Fruit fly (Drosophila melanogaster) whole organism, embryonic: ENCODE data around the gene Cpr62Bc.

Experiments used
- Antp ChIP-seq: fragments of 200-800 bp; sonication (Bioruptor generic); optimal IDR thresholded peaks from 3 replicates; lab custom pipeline; 2016; ENCODE audit warnings: missing biosample characterization, missing genetic modification characterization
- Asciz ChIP-seq: fragments of 200-800 bp; sonication (Bioruptor generic); optimal IDR thresholded peaks from 2 replicates; lab custom pipeline; 2017; ENCODE audit warnings: missing biosample characterization, mild to moderate bottlenecking, missing genetic modification characterization, missing genetic modification reagents
- BtbVII ChIP-seq: fragments of 200-800 bp; sonication (Bioruptor generic); optimal IDR thresholded peaks from 3 replicates; lab custom pipeline; 2017; ENCODE audit warnings: missing biosample characterization, mild to moderate bottlenecking, missing genetic modification characterization
- CG10267 ChIP-seq: fragments of 200-800 bp; sonication (Bioruptor generic); optimal IDR thresholded peaks from 2 replicates; lab custom pipeline; 2018; ENCODE audit warnings: missing biosample characterization, mild to moderate bottlenecking, missing genetic modification characterization, moderate library complexity
- CG12104 ChIP-seq: fragments of 200-800 bp; sonication (Bioruptor generic); optimal IDR thresholded peaks from 3 replicates; lab custom pipeline; 2016; ENCODE audit warnings: missing biosample characterization, missing genetic modification characterization
- CG12744 ChIP-seq: fragments of 200-800 bp; sonication (Bioruptor generic); optimal IDR thresholded peaks from 2 replicates; lab custom pipeline; 2016; ENCODE audit warnings: missing biosample characterization, missing genetic modification characterization
- CG13287 ChIP-seq: fragments of 200-800 bp; sonication (Bioruptor generic); IDR thresholded peaks from 2 replicates; pipeline ENCODE4 v1.3.6; 2022; ENCODE audit warnings: missing biosample characterization, missing genetic modification characterization; ENCODE audit not compliant: partially characterized antibody
- CG15011 ChIP-seq: fragments of 200-800 bp; sonication (Bioruptor generic); optimal IDR thresholded peaks from 3 replicates; lab custom pipeline; 2018; ENCODE audit warnings: missing biosample characterization, mild to moderate bottlenecking, missing genetic modification characterization
- CG15514 ChIP-seq: fragments of 200-800 bp; sonication (Bioruptor generic); optimal IDR thresholded peaks from 3 replicates; lab custom pipeline; 2017; ENCODE audit warnings: missing biosample characterization, missing genetic modification characterization, mild to moderate bottlenecking, moderate library complexity, missing genetic modification reagents
- CG1603 ChIP-seq: fragments of 200-800 bp; sonication (Bioruptor generic); optimal IDR thresholded peaks from 2 replicates; lab custom pipeline; 2019; ENCODE audit warnings: missing biosample characterization, mild to moderate bottlenecking, missing genetic modification characterization, moderate library complexity
- CG16813 ChIP-seq: fragments of 200-800 bp; sonication (Bioruptor generic); IDR thresholded peaks from 3 replicates; pipeline ENCODE4 v1.3.6; 2022; ENCODE audit warnings: missing biosample characterization, missing genetic modification characterization; ENCODE audit not compliant: partially characterized antibody
- CG17385 ChIP-seq: fragments of 200-800 bp; sonication (Bioruptor generic); optimal IDR thresholded peaks from 3 replicates; lab custom pipeline; 2018; ENCODE audit warnings: missing biosample characterization, mild to moderate bottlenecking, missing genetic modification characterization
- CG17802 ChIP-seq: fragments of 200-800 bp; sonication (Bioruptor generic); optimal IDR thresholded peaks from 2 replicates; lab custom pipeline; 2018; ENCODE audit warnings: missing biosample characterization, mild to moderate bottlenecking, missing genetic modification characterization, moderate library complexity
- CG2678 ChIP-seq: fragments of 200-800 bp; sonication (Bioruptor generic); optimal IDR thresholded peaks from 3 replicates; lab custom pipeline; 2019; ENCODE audit warnings: missing biosample characterization, mild to moderate bottlenecking, missing genetic modification characterization, moderate library complexity
- CG2712 ChIP-seq: fragments of 200-800 bp; optimal IDR thresholded peaks from 3 replicates; lab custom pipeline; 2019; ENCODE audit warnings: missing biosample characterization, mild to moderate bottlenecking, missing genetic modification characterization, moderate library complexity
- CG2889 ChIP-seq: fragments of 200-800 bp; sonication (Bioruptor generic); IDR thresholded peaks from 3 replicates; pipeline ENCODE4 v1.3.6; 2022; ENCODE audit warnings: missing biosample characterization, missing genetic modification characterization
- CG32532 ChIP-seq: fragments of 200-800 bp; sonication (Bioruptor generic); IDR thresholded peaks from 2 replicates; pipeline ENCODE4 v1.3.6; 2022; ENCODE audit warnings: missing biosample characterization, missing genetic modification characterization
- CG32767 ChIP-seq: fragments of 200-800 bp; sonication (Bioruptor generic); IDR thresholded peaks from 2 replicates; pipeline ENCODE4 v1.3.6; 2022; ENCODE audit warnings: missing biosample characterization, missing genetic modification characterization
- CG3281 ChIP-seq: fragments of 200-800 bp; sonication (Bioruptor generic); optimal IDR thresholded peaks from 3 replicates; lab custom pipeline; 2017; ENCODE audit warnings: missing biosample characterization, mild to moderate bottlenecking, missing genetic modification characterization
- CG5245 ChIP-seq: fragments of 200-800 bp; sonication (Bioruptor generic); optimal IDR thresholded peaks from 3 replicates; lab custom pipeline; 2016; ENCODE audit warnings: missing biosample characterization, missing genetic modification characterization
- CG6765 ChIP-seq: fragments of 200-800 bp; sonication (Bioruptor generic); optimal IDR thresholded peaks from 3 replicates; lab custom pipeline; 2017; ENCODE audit warnings: missing biosample characterization, mild to moderate bottlenecking, missing genetic modification characterization
- CG6813 ChIP-seq: fragments of 200-800 bp; sonication (Bioruptor generic); optimal IDR thresholded peaks from 2 replicates; lab custom pipeline; 2017; ENCODE audit warnings: missing biosample characterization, missing genetic modification characterization, mild to moderate bottlenecking, moderate library complexity, missing genetic modification reagents
- CG6854 ChIP-seq: fragments of 200-800 bp; sonication (Bioruptor generic); optimal IDR thresholded peaks from 3 replicates; lab custom pipeline; 2017; ENCODE audit warnings: missing biosample characterization, mild to moderate bottlenecking, missing genetic modification characterization
- CG7987 ChIP-seq: fragments of 200-800 bp; sonication (Bioruptor generic); optimal IDR thresholded peaks from 2 replicates; lab custom pipeline; 2018; ENCODE audit warnings: missing biosample characterization, mild to moderate bottlenecking, missing genetic modification characterization, moderate library complexity
- Chrac-16 ChIP-seq: fragments of 200-800 bp; sonication (Bioruptor generic); optimal IDR thresholded peaks from 3 replicates; lab custom pipeline; 2016; ENCODE audit warnings: missing biosample characterization, missing genetic modification characterization
- Eip74EF ChIP-seq, 2 experiments: fragments of 200-800 bp in 1 of 2; fragments of >200 bp in 1 of 2; sonication (Bioruptor generic) in 1 of 2; optimal IDR thresholded peaks; 2 replicates each; lab custom pipeline; 2017 to 2019; ENCODE audit warnings: missing biosample characterization in 2 of 2, missing genetic modification characterization in 2 of 2, mild to moderate bottlenecking in 1 of 2, moderate library complexity in 1 of 2
- Ets97D ChIP-seq: fragments of 200-800 bp; sonication (Bioruptor generic); optimal IDR thresholded peaks from 3 replicates; lab custom pipeline; 2016; ENCODE audit warnings: missing biosample characterization, missing genetic modification characterization
- Fer1 ChIP-seq: fragments of 200-800 bp; sonication (Bioruptor generic); optimal IDR thresholded peaks from 2 replicates; lab custom pipeline; 2017; ENCODE audit warnings: missing biosample characterization, mild to moderate bottlenecking, missing genetic modification characterization
- Fer3 ChIP-seq: fragments of 200-800 bp; sonication (Bioruptor generic); optimal IDR thresholded peaks from 2 replicates; lab custom pipeline; 2018; ENCODE audit warnings: missing biosample characterization, mild to moderate bottlenecking, missing genetic modification characterization, moderate library complexity
- HHEX ChIP-seq: fragments of 200-800 bp; sonication (Bioruptor generic); optimal IDR thresholded peaks from 3 replicates; lab custom pipeline; 2017; ENCODE audit warnings: missing biosample characterization, mild to moderate bottlenecking, missing genetic modification characterization, missing genetic modification reagents
- Lim3 ChIP-seq: fragments of 200-800 bp; sonication (Bioruptor generic); IDR thresholded peaks from 2 replicates; pipeline ENCODE4 v1.3.6; 2022; ENCODE audit warnings: missing biosample characterization, missing genetic modification characterization
- Max ChIP-seq: fragments of 200-800 bp; sonication (Bioruptor generic); optimal IDR thresholded peaks from 2 replicates; lab custom pipeline; 2016; ENCODE audit warnings: missing biosample characterization, mild to moderate bottlenecking, missing genetic modification characterization
- Med ChIP-seq: fragments of 200-800 bp; sonication (Bioruptor generic); peaks from one replicate; lab custom pipeline; 2016; ENCODE audit warnings: missing biosample characterization, missing genetic modification characterization, mild to moderate bottlenecking, inconsistent platforms, moderate library complexity
- Meics ChIP-seq: fragments of 200-800 bp; sonication (Bioruptor generic); optimal IDR thresholded peaks from 2 replicates; lab custom pipeline; 2017; ENCODE audit warnings: missing biosample characterization, mild to moderate bottlenecking, missing genetic modification characterization
- Taf1 ChIP-seq: fragments of 200-800 bp; sonication (Bioruptor generic); IDR thresholded peaks from 2 replicates; pipeline ENCODE4 v1.3.6; 2022; ENCODE audit warnings: missing biosample characterization, missing genetic modification characterization
- Trl ChIP-seq, 3 experiments: fragments of >200 bp in 2 of 3; fragments of 200-800 bp in 1 of 3; sonication (Bioruptor generic) in 1 of 3; optimal IDR thresholded peaks; 2 replicates in 1 of 3; 3 replicates in 2 of 3; lab custom pipeline; 2016 to 2017; ENCODE audit warnings: missing biosample characterization in 1 of 3, missing genetic modification characterization in 1 of 3
- aop ChIP-seq: fragments of 200-800 bp; sonication (Bioruptor generic); IDR thresholded peaks from 2 replicates; pipeline ENCODE4 v1.3.6; 2022; ENCODE audit warnings: missing biosample characterization, missing genetic modification characterization
- ci ChIP-seq: fragments of 200-800 bp; sonication (Bioruptor generic); IDR thresholded peaks from 3 replicates; pipeline ENCODE4 v1.3.6; 2022; ENCODE audit warnings: missing biosample characterization, missing genetic modification characterization
- dmrt99B ChIP-seq: fragments of 200-800 bp; sonication (Bioruptor generic); optimal IDR thresholded peaks from 2 replicates; lab custom pipeline; 2018; ENCODE audit warnings: missing biosample characterization, mild to moderate bottlenecking, missing genetic modification characterization, moderate library complexity
- dpn ChIP-seq, 2 experiments: fragments of 200-800 bp; sonication (Bioruptor generic); optimal IDR thresholded peaks; 3 replicates each; lab custom pipeline; 2016; ENCODE audit warnings: missing biosample characterization in 2 of 2, missing genetic modification characterization in 2 of 2
- gce ChIP-seq: fragments of 200-800 bp; sonication (Bioruptor generic); IDR thresholded peaks from 3 replicates; pipeline ENCODE4 v1.3.6; 2022; ENCODE audit warnings: missing biosample characterization, missing genetic modification characterization
- grn ChIP-seq: fragments of 200-800 bp; sonication (Bioruptor generic); optimal IDR thresholded peaks from 3 replicates; lab custom pipeline; 2017; ENCODE audit warnings: missing biosample characterization, missing genetic modification characterization
- mam ChIP-seq: fragments of 200-800 bp; sonication (Bioruptor generic); optimal IDR thresholded peaks from 3 replicates; lab custom pipeline; 2016; ENCODE audit warnings: missing biosample characterization, missing genetic modification characterization
- nau ChIP-seq: fragments of 200-800 bp; sonication (Bioruptor generic); optimal IDR thresholded peaks from 3 replicates; lab custom pipeline; 2017; ENCODE audit warnings: missing biosample characterization, mild to moderate bottlenecking, missing genetic modification characterization, missing genetic modification reagents
- nom ChIP-seq: fragments of 200-800 bp; sonication (Bioruptor generic); optimal IDR thresholded peaks from 2 replicates; lab custom pipeline; 2017; ENCODE audit warnings: missing biosample characterization, missing genetic modification characterization, mild to moderate bottlenecking, moderate library complexity, missing genetic modification reagents
- pzg ChIP-seq: fragments of 200-800 bp; sonication (Bioruptor generic); optimal IDR thresholded peaks from 3 replicates; lab custom pipeline; 2018; ENCODE audit warnings: missing biosample characterization, mild to moderate bottlenecking, missing genetic modification characterization, moderate library complexity
- ranshi ChIP-seq: fragments of 200-800 bp; sonication (Bioruptor generic); IDR thresholded peaks from 2 replicates; pipeline ENCODE4 v1.3.6; 2022; ENCODE audit warnings: missing biosample characterization, missing genetic modification characterization
- sd ChIP-seq: fragments of 200-800 bp; sonication (Bioruptor generic); optimal IDR thresholded peaks from 3 replicates; lab custom pipeline; 2018; ENCODE audit warnings: missing biosample characterization, mild to moderate bottlenecking, missing genetic modification characterization, moderate library complexity
- z ChIP-seq: fragments of 200-800 bp; sonication (Bioruptor generic); IDR thresholded peaks from 3 replicates; pipeline ENCODE4 v1.3.6; 2022; ENCODE audit warnings: missing biosample characterization, missing genetic modification characterization

Cpr62Bc gene

dm6 chr3L:1859563-1859962, 17.7 kb upstream of the Cpr62Bc start (continued):
- TF ChIP-seq CG2678 (peak; percentile 2), nom (peak; percentile 59), dmrt99B (tag; lab: Kevin White, UChicago) (peak; percentile 7), sd (tag; lab: Kevin White, UChicago) (peak; percentile 42), ranshi (GFP tag; lab: Robert Waterston, UW) (peak; percentile 19; the same call in 1 of the 2 replicates), CG15514 (GFP tag; lab: Kevin White, UChicago) (peak; percentile 30), gce (GFP tag; lab: Robert Waterston, UW) (0 out of 3 replicates have a peak, but pooled peaks have one; percentile 13), Taf1 (GFP tag; lab: Robert Waterston, UW) (no peak), HHEX (GFP tag; lab: Kevin White, UChicago) (peak; percentile 45), grn (GFP tag; lab: Kevin White, UChicago) (no peak), CG6854 (GFP tag; lab: Kevin White, UChicago) (peak; percentile 19), CG12744 (GFP tag; lab: Kevin White, UChicago) (no peak), Fer1 (GFP tag; lab: Kevin White, UChicago) (peak; percentile 49), CG17802 (no peak), Meics (GFP tag; lab: Kevin White, UChicago) (peak; percentile 17), CG1603 (tag; lab: Kevin White, UChicago) (no peak), Eip74EF (GFP tag; optimal IDR thresholded peaks at IDR 0.05; lab: Kevin White, UChicago) (peak in 1 of 2 experiments; percentile 21), CG13287 (GFP tag; lab: Robert Waterston, UW) (no peak), CG2889 (GFP tag; lab: Robert Waterston, UW) (no peak), CG32532 (GFP tag; lab: Robert Waterston, UW) (0 out of 2 replicates have a peak, but pooled peaks have one; percentile 28), CG6765 (GFP tag; lab: Kevin White, UChicago) (peak; percentile 11), aop (peak; percentile 76; the same call in 1 of the 2 replicates), BtbVII (peak; percentile 9), Antp (GFP tag; lab: Kevin White, UChicago) (no peak), mam (GFP tag; lab: Kevin White, UChicago) (no peak), Lim3 (GFP tag; lab: Robert Waterston, UW) (no peak), Fer3 (peak; percentile 12), Med (GFP tag; lab: Kevin White, UChicago) (peak; percentile 80), CG2712 (peak; percentile 12), Max (no peak), Ets97D (GFP tag; lab: Kevin White, UChicago) (peak; percentile 92), CG10267 (tag; lab: Kevin White, UChicago) (peak; percentile 7), Chrac-16 (GFP tag; lab: Kevin White, UChicago) (no peak), ci (GFP tag; lab: Robert Waterston, UW) (peak; percentile 17; the same call in 1 of the 3 replicates), z (GFP tag; lab: Robert Waterston, UW) (0 out of 3 replicates have a peak, but pooled peaks have one; percentile 16), Asciz (GFP tag; lab: Kevin White, UChicago) (peak; percentile 39), CG6813 (GFP tag; lab: Kevin White, UChicago) (no peak), CG12104 (GFP tag; lab: Kevin White, UChicago) (peak; percentile 0), dpn (GFP tag; optimal IDR thresholded peaks at IDR 0.05; lab: Kevin White, UChicago) (peak in 1 of 2 experiments; percentile 23), CG15011 (GFP tag; lab: Kevin White, UChicago) (no peak), pzg (no peak), CG16813 (GFP tag; lab: Robert Waterston, UW) (no peak), Trl (optimal IDR thresholded peaks at IDR 0.05; lab: Kevin White, UChicago) (peak; percentile 24 to 46), Trl (GFP tag; optimal IDR thresholded peaks at IDR 0.05; lab: Kevin White, UChicago) (no peak), CG7987 (GFP tag; lab: Kevin White, UChicago) (peak; percentile 45), CG5245 (peak; percentile 5), CG17385 (GFP tag; lab: Kevin White, UChicago) (peak; percentile 15), CG32767 (0 out of 2 replicates have a peak, but pooled peaks have one; percentile 18), nau (GFP tag; lab: Kevin White, UChicago) (peak; percentile 60), CG3281 (peak; percentile 56)
